Worm (Caenorhabditis elegans): Measurements from ENCODE around the gene Y47D3A.20.

- TF ChIP-seq skn-1 (tag; optimal IDR thresholded peaks at IDR 0.05) = no peak
- no peak for TF ChIP-seq snpc-4 (tag; optimal IDR thresholded peaks at IDR 0.05)
- no peak for TF ChIP-seq nhr-67 (tag; optimal IDR thresholded peaks at IDR 0.05)
- no peak for TF ChIP-seq unc-39 (tag; optimal IDR thresholded peaks at IDR 0.05)
- no peak for TF ChIP-seq nhr-77 (tag; optimal IDR thresholded peaks at IDR 0.05)
- TF ChIP-seq pha-4 (tag; optimal IDR thresholded peaks at IDR 0.05) = no peak
These were observed 4.1 kb upstream of the Y47D3A.20 start, which contains the start of gene obr-1 for ce11 chrIII:11270795-11271194.

Data from whole organism, L3 larva.